Fruit fly (Drosophila melanogaster): ENCODE results near the gene Svil.

dm6 chr3L:2456868-2457267, 79.4 kb downstream of the Svil start:
- no peak for TF ChIP-seq CG11294 (GFP tag; IDR thresholded peaks at IDR 0.05)
- no peak for TF ChIP-seq Hr38 (GFP tag; optimal IDR thresholded peaks at IDR 0.05)
- no peak for TF ChIP-seq svp (GFP tag)
- no peak for TF ChIP-seq CG10669 (GFP tag; optimal IDR thresholded peaks at IDR 0.05)
- TF ChIP-seq CG3032 (tag; optimal IDR thresholded peaks at IDR 0.05): no peak
- no peak for TF ChIP-seq esn (GFP tag; optimal IDR thresholded peaks at IDR 0.05)
